Fruit fly (Drosophila melanogaster) whole organism, prepupa: ENCODE results near the gene CG13623.

Source experiments
- CG10631 ChIP-seq: fragments of 200-800 bp; sonication (Bioruptor generic); optimal IDR thresholded peaks from 2 replicates; lab custom pipeline; 2016; ENCODE audit warnings: missing biosample characterization, missing genetic modification characterization
- CG11762 ChIP-seq: fragments of 200-800 bp; sonication (Bioruptor generic); optimal IDR thresholded peaks from 3 replicates; lab custom pipeline; 2016; ENCODE audit warnings: missing biosample characterization, missing genetic modification characterization; ENCODE audit not compliant: insufficient read depth
- CG31627 ChIP-seq: fragments of 200-800 bp; sonication (Bioruptor generic); optimal IDR thresholded peaks from 3 replicates; lab custom pipeline; 2016; ENCODE audit warnings: missing biosample characterization, missing genetic modification characterization
- CG6854 ChIP-seq: fragments of 200-800 bp; sonication (Bioruptor generic); optimal IDR thresholded peaks from 2 replicates; lab custom pipeline; 2017; ENCODE audit warnings: missing biosample characterization, mild to moderate bottlenecking, missing genetic modification characterization
- OdsH ChIP-seq: fragments of 200-800 bp; sonication (Bioruptor generic); optimal IDR thresholded peaks from 3 replicates; lab custom pipeline; 2016; ENCODE audit warnings: missing biosample characterization, missing genetic modification characterization
- salr ChIP-seq, 2 experiments: fragments of 200-800 bp; sonication (Bioruptor generic); optimal IDR thresholded peaks; 3 replicates each; lab custom pipeline; 2016 to 2018; ENCODE audit warnings: missing biosample characterization in 2 of 2, missing genetic modification characterization in 2 of 2, mild to moderate bottlenecking in 1 of 2
- spab ChIP-seq: fragments of 200-800 bp; sonication (Bioruptor generic); optimal IDR thresholded peaks from 2 replicates; lab custom pipeline; 2017; ENCODE audit warnings: missing biosample characterization, mild to moderate bottlenecking, missing genetic modification characterization, missing genetic modification reagents

dm6 chr3R:24575109-24575508 lies 44.8 kb upstream of the CG13623 start:
- TF ChIP-seq OdsH (no peak), salr (GFP tag; optimal IDR thresholded peaks at IDR 0.05; lab: Kevin White, UChicago) (no peak), CG11762 (GFP tag; lab: Kevin White, UChicago) (no peak), CG31627 (GFP tag; lab: Kevin White, UChicago) (no peak), CG6854 (GFP tag; lab: Kevin White, UChicago) (no peak), CG10631 (GFP tag; lab: Kevin White, UChicago) (no peak), spab (GFP tag; lab: Kevin White, UChicago) (no peak)
